Worm (Caenorhabditis elegans): ENCODE measurements around the gene F07C6.2.

DNA sequence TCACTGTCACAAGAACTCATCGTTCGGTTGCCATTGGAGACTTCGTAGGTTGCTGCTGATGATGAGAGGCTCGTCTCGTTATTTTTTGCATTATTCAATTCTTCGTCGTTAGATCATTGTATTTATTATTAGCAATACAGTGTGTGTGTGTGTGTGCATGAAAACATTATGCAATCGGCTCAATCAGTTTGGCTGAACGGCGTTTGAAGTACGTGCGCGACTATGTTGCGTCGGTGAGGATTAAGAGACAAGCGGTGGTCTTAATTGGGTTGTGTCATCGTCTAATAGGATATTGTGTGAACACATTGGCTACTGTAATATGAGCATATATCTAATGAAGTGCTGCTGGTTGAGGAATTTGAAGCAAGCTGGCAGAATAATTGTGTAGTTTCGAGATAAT lies 22.9 kb downstream of the F07C6.2 start:
- TF ChIP-seq aly-1 (tag; optimal IDR thresholded peaks at IDR 0.05) (no peak), ama-1 (optimal IDR thresholded peaks at IDR 0.05) (no peak), flt-1 (GFP tag; IDR thresholded peaks at IDR 0.05) (no peak), tbx-37 (GFP tag; conservative IDR thresholded peaks at IDR 0.05) (no peak), hmg-4 (GFP tag; optimal IDR thresholded peaks at IDR 0.05) (no peak), ets-7 (tag; optimal IDR thresholded peaks at IDR 0.05) (no peak), hnd-1 (tag; optimal IDR thresholded peaks at IDR 0.05) (no peak), tbx-11 (GFP tag; IDR thresholded peaks at IDR 0.05) (no peak)
